Worm (Caenorhabditis elegans) whole organism, L1 larva: ENCODE measurements around the gene C56G2.5.

Experiments
- alr-1 ChIP-seq: fragments of 200-800 bp; sonication (Bioruptor generic); optimal IDR thresholded peaks from 2 replicates; lab custom pipeline; 2018; ENCODE audit warnings: borderline replicate concordance, mild to moderate bottlenecking, missing genetic modification characterization, missing compliant biosample characterization
- ceh-63 ChIP-seq: fragments of 200-800 bp; sonication (Bioruptor generic); optimal IDR thresholded peaks from 2 replicates; lab custom pipeline; 2018; ENCODE audit warnings: mild to moderate bottlenecking, missing genetic modification characterization, missing compliant biosample characterization
- ceh-82 ChIP-seq, 3 experiments: fragments of 150-350 bp in 1 of 3; sonication (generic microtip) in 2 of 3; optimal IDR thresholded peaks; 2 replicates each; lab custom pipeline; 2014 to 2017; ENCODE audit warnings: missing biosample characterization in 3 of 3, missing genetic modification characterization in 3 of 3
- ceh-88 ChIP-seq: fragments of 200-800 bp; sonication (Bioruptor generic); IDR thresholded peaks from 2 replicates; pipeline ENCODE4 v1.3.6; 2022; ENCODE audit warnings: missing genetic modification characterization, missing compliant biosample characterization
- ceh-90 ChIP-seq: sonication (generic microtip); optimal IDR thresholded peaks from 2 replicates; lab custom pipeline; 2016; ENCODE audit warnings: missing genetic modification characterization, missing compliant biosample characterization
- dsc-1 ChIP-seq: sonication (generic microtip); optimal IDR thresholded peaks from 2 replicates; lab custom pipeline; 2016; ENCODE audit warnings: mild to moderate bottlenecking, missing genetic modification characterization, missing compliant biosample characterization
- egl-13 ChIP-seq: sonication (generic microtip); optimal IDR thresholded peaks from 2 replicates; lab custom pipeline; 2016; ENCODE audit warnings: missing genotype, missing genetic modification reagents, missing genetic modification characterization, missing compliant biosample characterization
- egl-27 ChIP-seq, 2 experiments: fragments of 150-350 bp in 1 of 2; sonication (generic microtip); optimal IDR thresholded peaks; 3 replicates each; lab custom pipeline; 2017 to 2018; ENCODE audit warnings: missing biosample characterization in 2 of 2, missing genetic modification characterization in 2 of 2, missing genetic modification reagents in 2 of 2
- elt-3 ChIP-seq, 6 experiments: fragments of 150-350 bp in 1 of 6; sonication (generic microtip); optimal IDR thresholded peaks; 2 replicates each; lab custom pipeline; 2017 to 2018; ENCODE audit warnings: missing biosample characterization in 6 of 6, missing genetic modification characterization in 6 of 6, inconsistent platforms in 1 of 6
- fkh-10 ChIP-seq: sonication (generic microtip); optimal IDR thresholded peaks from 2 replicates; lab custom pipeline; 2017; ENCODE audit warnings: missing biosample characterization, missing genetic modification reagents, missing genetic modification characterization
- fkh-8 ChIP-seq: sonication (generic microtip); optimal IDR thresholded peaks from 2 replicates; lab custom pipeline; 2016; ENCODE audit warnings: mild to moderate bottlenecking, missing genetic modification characterization, missing compliant biosample characterization
- fos-1 ChIP-seq: fragments of 150-350 bp; optimal IDR thresholded peaks from 2 replicates; lab custom pipeline; 2014; ENCODE audit warnings: missing biosample characterization, missing genetic modification characterization
- hpl-2 ChIP-seq: fragments of 150-350 bp; optimal IDR thresholded peaks from 2 replicates; lab custom pipeline; 2014; ENCODE audit warnings: missing biosample characterization, missing genetic modification reagents, missing genetic modification characterization
- irx-1 ChIP-seq: sonication (generic microtip); optimal IDR thresholded peaks from 2 replicates; lab custom pipeline; 2016; ENCODE audit warnings: missing genetic modification characterization, missing compliant biosample characterization
- isw-1 ChIP-seq: fragments of 200-800 bp; sonication (Bioruptor generic); IDR thresholded peaks from 2 replicates; pipeline ENCODE4 v1.3.6; 2022; ENCODE audit warnings: missing genetic modification characterization, missing compliant biosample characterization
- lin-14 ChIP-seq: fragments of 200-800 bp; sonication (Bioruptor generic); optimal IDR thresholded peaks from 2 replicates; lab custom pipeline; 2018; ENCODE audit warnings: mild to moderate bottlenecking, missing genetic modification characterization, moderate library complexity, missing compliant biosample characterization
- lin-39 ChIP-seq: fragments of 150-350 bp; optimal IDR thresholded peaks from 2 replicates; lab custom pipeline; 2014; ENCODE audit warnings: missing biosample characterization, missing genetic modification reagents, missing genetic modification characterization
- lsy-2 ChIP-seq, 2 experiments: fragments of 150-350 bp; optimal IDR thresholded peaks; 2 replicates each; lab custom pipeline; 2014; ENCODE audit warnings: missing biosample characterization in 2 of 2, missing genetic modification characterization in 2 of 2
- mdl-1 ChIP-seq, 2 experiments: fragments of 150-350 bp; optimal IDR thresholded peaks; 2 replicates each; lab custom pipeline; 2014 to 2017; ENCODE audit warnings: missing biosample characterization in 2 of 2, missing genetic modification characterization in 2 of 2, inconsistent platforms in 1 of 2
- mef-2 ChIP-seq: fragments of 150-350 bp; optimal IDR thresholded peaks from 2 replicates; lab custom pipeline; 2014; ENCODE audit warnings: missing biosample characterization, missing genetic modification characterization
- nhr-20 ChIP-seq: sonication (generic microtip); optimal IDR thresholded peaks from 2 replicates; lab custom pipeline; 2016; ENCODE audit warnings: mild to moderate bottlenecking, missing genetic modification characterization, missing compliant biosample characterization
- nhr-237 ChIP-seq: fragments of 150-350 bp; optimal IDR thresholded peaks from 2 replicates; lab custom pipeline; 2014; ENCODE audit warnings: missing biosample characterization, missing genetic modification characterization
- nhr-47 ChIP-seq: sonication (generic microtip); optimal IDR thresholded peaks from 2 replicates; lab custom pipeline; 2016; ENCODE audit warnings: mild to moderate bottlenecking, missing genetic modification characterization, moderate library complexity, missing compliant biosample characterization
- nhr-71 ChIP-seq: sonication (generic microtip); optimal IDR thresholded peaks from 2 replicates; lab custom pipeline; 2016; ENCODE audit warnings: mild to moderate bottlenecking, missing genetic modification characterization, moderate library complexity, missing compliant biosample characterization
- nhr-77 ChIP-seq: fragments of 150-350 bp; optimal IDR thresholded peaks from 2 replicates; lab custom pipeline; 2014; ENCODE audit warnings: missing biosample characterization, missing genetic modification characterization
- nhr-90 ChIP-seq: sonication (generic microtip); optimal IDR thresholded peaks from 2 replicates; lab custom pipeline; 2016; ENCODE audit warnings: mild to moderate bottlenecking, missing genetic modification characterization, missing compliant biosample characterization; ENCODE audit not compliant: poor library complexity
- pqm-1 ChIP-seq: sonication (generic microtip); optimal IDR thresholded peaks from 3 replicates; lab custom pipeline; 2017; ENCODE audit warnings: missing biosample characterization, missing genetic modification characterization
- snpc-4 ChIP-seq: fragments of 150-350 bp; optimal IDR thresholded peaks from 2 replicates; lab custom pipeline; 2014; ENCODE audit warnings: missing biosample characterization, missing genetic modification characterization
- sptf-1 ChIP-seq: fragments of 150-350 bp; optimal IDR thresholded peaks from 2 replicates; lab custom pipeline; 2014; ENCODE audit warnings: missing biosample characterization, missing genetic modification characterization
- swsn-7 ChIP-seq: sonication (generic microtip); optimal IDR thresholded peaks from 2 replicates; lab custom pipeline; 2016; ENCODE audit warnings: missing genetic modification characterization, missing compliant biosample characterization
- tbx-2 ChIP-seq: sonication (generic microtip); optimal IDR thresholded peaks from 2 replicates; lab custom pipeline; 2016; ENCODE audit warnings: missing genetic modification characterization, missing compliant biosample characterization
- unc-130 ChIP-seq: fragments of 150-350 bp; optimal IDR thresholded peaks from 2 replicates; lab custom pipeline; 2017; ENCODE audit warnings: missing biosample characterization, missing genetic modification characterization, inconsistent platforms
- unc-30 ChIP-seq: sonication (generic microtip); optimal IDR thresholded peaks from 2 replicates; lab custom pipeline; 2017; ENCODE audit warnings: missing biosample characterization, missing genetic modification characterization
- unc-86 ChIP-seq: sonication (generic microtip); optimal IDR thresholded peaks from 2 replicates; lab custom pipeline; 2016; ENCODE audit warnings: missing genetic modification characterization, missing compliant biosample characterization
- vab-15 ChIP-seq: sonication (generic microtip); optimal IDR thresholded peaks from 2 replicates; lab custom pipeline; 2017; ENCODE audit warnings: missing genotype, mild to moderate bottlenecking, missing genetic modification characterization, missing compliant biosample characterization
- zag-1 ChIP-seq: fragments of 150-350 bp; optimal IDR thresholded peaks from 2 replicates; lab custom pipeline; 2014; ENCODE audit warnings: missing biosample characterization, missing genetic modification characterization
- zip-4 ChIP-seq: fragments of 200-800 bp; sonication (Bioruptor generic); optimal IDR thresholded peaks from 2 replicates; lab custom pipeline; 2018; ENCODE audit warnings: mild to moderate bottlenecking, missing genetic modification characterization, moderate library complexity, missing compliant biosample characterization
- ztf-4 ChIP-seq: fragments of 150-350 bp; optimal IDR thresholded peaks from 2 replicates; lab custom pipeline; 2014; ENCODE audit warnings: missing biosample characterization, missing genetic modification characterization

The C56G2.5 gene

ce11 chrIII:6352459-6352858 lies 28.4 kb upstream of the C56G2.5 start (continued):
- TF ChIP-seq nhr-71 (tag; lab: Kevin White, UChicago) (peak; percentile 81), fkh-8 (tag; lab: Kevin White, UChicago) (peak; percentile 64), sptf-1 (tag; lab: Kevin White, UChicago) (no peak), ceh-63 (GFP tag; lab: Kevin White, UChicago) (no peak), fkh-10 (GFP tag; lab: Kevin White, UChicago) (peak; percentile 88)

DNA sequence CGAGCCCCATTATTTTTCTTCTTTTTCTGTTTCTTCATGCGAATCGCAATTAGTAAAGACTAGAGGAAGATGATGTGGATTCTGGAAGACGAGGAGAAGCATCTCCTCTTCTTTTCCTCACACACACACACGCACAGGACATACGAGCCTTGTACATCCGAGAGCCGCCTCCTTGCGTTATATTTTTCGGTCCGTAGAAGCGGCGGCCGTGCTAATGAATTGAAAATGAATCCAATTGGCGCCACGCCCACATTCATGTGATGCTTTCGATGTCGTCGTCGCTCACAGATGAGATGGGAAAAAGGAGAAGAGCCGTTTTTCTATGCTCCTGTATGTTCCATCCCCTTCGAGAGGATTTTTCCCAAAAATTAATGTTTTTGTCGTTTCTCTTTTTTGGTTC lies 27.4 kb upstream of the C56G2.5 start:
- TF ChIP-seq unc-86 (tag; lab: Kevin White, UChicago), result peak; percentile 4
- no peak for TF ChIP-seq unc-130 (tag; lab: Kevin White, UChicago)
- peak; percentile 70 for TF ChIP-seq lin-14 (GFP tag; lab: Kevin White, UChicago)
- no peak for TF ChIP-seq mef-2 (tag; lab: Kevin White, UChicago)
- TF ChIP-seq nhr-71 (tag; lab: Kevin White, UChicago), result peak; percentile 20
- TF ChIP-seq ceh-63 (GFP tag; lab: Kevin White, UChicago), result peak; percentile 63

ce11 chrIII:6350424-6350823 lies 26.4 kb upstream of the C56G2.5 start:
- TF ChIP-seq lin-14 (GFP tag; lab: Kevin White, UChicago) (peak; percentile 48), ztf-4 (tag; lab: Kevin White, UChicago) (no peak), fkh-10 (GFP tag; lab: Kevin White, UChicago) (peak; percentile 92)
- TF ChIP-seq, all 84 proteins: peak for 2

- TF ChIP-seq fkh-8 (tag; lab: Kevin White, UChicago) (peak; percentile 73), egl-13 (tag; lab: Kevin White, UChicago) (peak; percentile 44), lsy-2 (tag; optimal IDR thresholded peaks at IDR 0.05; lab: Kevin White, UChicago) (peak in 1 of 2 experiments; percentile 48), egl-27 (tag; optimal IDR thresholded peaks at IDR 0.05; lab: Kevin White, UChicago) (no peak), isw-1 (GFP tag; lab: Robert Waterston, UW) (0 out of 2 replicates have a peak, but pooled peaks have one; percentile 2), dsc-1 (tag; lab: Kevin White, UChicago) (peak; percentile 1), swsn-7 (tag; lab: Kevin White, UChicago) (peak; percentile 21), lin-14 (GFP tag; lab: Kevin White, UChicago) (peak; percentile 82), mef-2 (tag; lab: Kevin White, UChicago) (no peak), lin-39 (tag; lab: Kevin White, UChicago) (no peak), tbx-2 (tag; lab: Kevin White, UChicago) (peak; percentile 57), zip-4 (GFP tag; lab: Kevin White, UChicago) (no peak), ceh-90 (tag; lab: Kevin White, UChicago) (no peak), nhr-20 (no peak), vab-15 (no peak), unc-86 (tag; lab: Kevin White, UChicago) (peak; percentile 37), irx-1 (tag; lab: Kevin White, UChicago) (peak; percentile 46), ceh-82 (tag; optimal IDR thresholded peaks at IDR 0.05; lab: Kevin White, UChicago) (peak in 1 of 3 experiments; percentile 7), nhr-71 (tag; lab: Kevin White, UChicago) (peak; percentile 67), fkh-10 (GFP tag; lab: Kevin White, UChicago) (peak; percentile 12), hpl-2 (no peak), elt-3 (tag; optimal IDR thresholded peaks at IDR 0.05; lab: Kevin White, UChicago) (no peak), alr-1 (no peak), nhr-47 (tag; lab: Kevin White, UChicago) (peak; percentile 52), snpc-4 (no peak)
These were observed 24.5 kb upstream of the C56G2.5 start for ce11 chrIII:6348578-6348977.

- TF ChIP-seq snpc-4, result no peak
- no peak for TF ChIP-seq nhr-90 (tag; lab: Kevin White, UChicago)
- no peak for TF ChIP-seq vab-15
- no peak for TF ChIP-seq pqm-1 (tag; lab: Kevin White, UChicago)
- TF ChIP-seq zag-1 (tag; lab: Kevin White, UChicago), result no peak
- TF ChIP-seq swsn-7 (tag; lab: Kevin White, UChicago), result no peak
- TF ChIP-seq nhr-20, result no peak
- TF ChIP-seq nhr-77, result no peak
- TF ChIP-seq mdl-1 (tag; optimal IDR thresholded peaks at IDR 0.05; lab: Kevin White, UChicago), result no peak
- TF ChIP-seq lsy-2 (tag; optimal IDR thresholded peaks at IDR 0.05; lab: Kevin White, UChicago), result no peak
- no peak for TF ChIP-seq ceh-88 (GFP tag; lab: Robert Waterston, UW)
- TF ChIP-seq fos-1, result no peak
- TF ChIP-seq ceh-82 (tag; optimal IDR thresholded peaks at IDR 0.05; lab: Kevin White, UChicago), result no peak
- TF ChIP-seq fkh-8 (tag; lab: Kevin White, UChicago), result no peak
- TF ChIP-seq nhr-237 (tag; lab: Kevin White, UChicago), result no peak
- TF ChIP-seq unc-30 (tag; lab: Kevin White, UChicago), result no peak
These were observed 22.0 kb upstream of the C56G2.5 start, which contains the start of the genes trmt-10C.2 and C56G2.22 for ce11 chrIII:6345968-6346498. trmt-10C.2 (plus strand) TSS chrIII:6346281. C56G2.22 (plus strand) TSS chrIII:6346448.
